Fruit fly (Drosophila melanogaster) whole organism, wandering third instar larva: ENCODE measurements around the gene CG46435.
A peak's percentile ranks its signal among the peaks of the same experiment; 100 is the strongest.

ENCODE experiments used
- Abd-B ChIP-seq: fragments of >200 bp; optimal IDR thresholded peaks from 2 replicates; lab custom pipeline; 2017; ENCODE audit warnings: missing biosample characterization, missing genetic modification characterization
- CG32264 ChIP-seq: fragments of 200-800 bp; sonication (Bioruptor generic); optimal IDR thresholded peaks from 2 replicates; lab custom pipeline; 2016; ENCODE audit warnings: missing biosample characterization, missing genetic modification characterization
- CG9705 ChIP-seq: fragments of 200-800 bp; sonication (Bioruptor generic); optimal IDR thresholded peaks from 2 replicates; lab custom pipeline; 2018; ENCODE audit warnings: missing biosample characterization, mild to moderate bottlenecking, missing genetic modification characterization
- CrebA ChIP-seq: fragments of 200-800 bp; sonication (Bioruptor generic); optimal IDR thresholded peaks from 2 replicates; lab custom pipeline; 2016; ENCODE audit warnings: missing biosample characterization, mild to moderate bottlenecking, missing genetic modification characterization, borderline replicate concordance
- Dfd ChIP-seq: fragments of >200 bp; optimal IDR thresholded peaks from 2 replicates; lab custom pipeline; 2017; ENCODE audit warnings: missing biosample characterization, missing genetic modification characterization
- Dif ChIP-seq: fragments of 200-275, 200-300 bp; sonication (Bioruptor generic); optimal IDR thresholded peaks from 2 replicates; lab custom pipeline; 2018; ENCODE audit warnings: missing biosample characterization, missing genetic modification characterization; ENCODE audit not compliant: partially characterized antibody
- GATAd ChIP-seq: sonication (Bioruptor generic); optimal IDR thresholded peaks from 2 replicates; lab custom pipeline; 2016; ENCODE audit warnings: missing biosample characterization, missing genetic modification characterization
- HLH106 ChIP-seq: fragments of 200-800 bp; optimal IDR thresholded peaks from 3 replicates; lab custom pipeline; 2019; ENCODE audit warnings: missing biosample characterization, mild to moderate bottlenecking, missing genetic modification characterization, moderate library complexity
- Hnf4 ChIP-seq: fragments of 200-800 bp; sonication (Bioruptor generic); optimal IDR thresholded peaks from 2 replicates; lab custom pipeline; 2016; ENCODE audit warnings: missing biosample characterization, mild to moderate bottlenecking, missing genetic modification characterization
- Hr78 ChIP-seq: fragments of >200 bp; optimal IDR thresholded peaks from 2 replicates; lab custom pipeline; 2017; ENCODE audit warnings: missing biosample characterization, missing genetic modification characterization
- Hr83 ChIP-seq: fragments of 200-300 bp; sonication (Bioruptor generic); optimal IDR thresholded peaks from 2 replicates; lab custom pipeline; 2016; ENCODE audit warnings: missing biosample characterization, mild to moderate bottlenecking, missing genetic modification characterization, moderate library complexity; ENCODE audit not compliant: poor library complexity, severe bottlenecking
- Jra ChIP-seq: sonication (Bioruptor generic); optimal IDR thresholded peaks from 2 replicates; lab custom pipeline; 2016; ENCODE audit warnings: missing biosample characterization, missing genetic modification characterization
- Mio ChIP-seq: sonication (Bioruptor generic); optimal IDR thresholded peaks from 2 replicates; lab custom pipeline; 2016; ENCODE audit warnings: missing biosample characterization, missing genetic modification characterization
- Myc ChIP-seq: fragments of >200 bp; optimal IDR thresholded peaks from 2 replicates; lab custom pipeline; 2017
- N ChIP-seq: fragments of >200 bp; optimal IDR thresholded peaks from 2 replicates; lab custom pipeline; 2018; ENCODE audit warnings: missing biosample characterization, missing external identifiers, missing genetic modification characterization
- OdsH ChIP-seq: fragments of 200-800 bp; sonication (Bioruptor generic); optimal IDR thresholded peaks from 2 replicates; lab custom pipeline; 2016; ENCODE audit warnings: missing biosample characterization, mild to moderate bottlenecking, missing genetic modification characterization
- Rel ChIP-seq, 2 experiments: fragments of 200-800 bp; sonication (Bioruptor generic) in 1 of 2; optimal IDR thresholded peaks; 2 replicates in 1 of 2; 3 replicates in 1 of 2; lab custom pipeline; 2016 to 2019; ENCODE audit warnings: mild to moderate bottlenecking in 2 of 2, missing biosample characterization in 2 of 2, missing genetic modification characterization in 2 of 2, moderate library complexity in 1 of 2
- Sp1 ChIP-seq: fragments of 200-800 bp; sonication (Bioruptor generic); optimal IDR thresholded peaks from 3 replicates; lab custom pipeline; 2019; ENCODE audit warnings: missing biosample characterization, mild to moderate bottlenecking, missing genetic modification characterization, moderate library complexity
- Vsx2 ChIP-seq: fragments of 200-300, 225-300 bp; sonication (Bioruptor generic); optimal IDR thresholded peaks from 2 replicates; lab custom pipeline; 2018; ENCODE audit warnings: missing biosample characterization, missing genetic modification characterization; ENCODE audit not compliant: partially characterized antibody
- br ChIP-seq: fragments of 200-800 bp; sonication (Bioruptor generic); optimal IDR thresholded peaks from 2 replicates; lab custom pipeline; 2016; ENCODE audit warnings: missing biosample characterization, missing genetic modification characterization
- brk ChIP-seq: fragments of 200-800 bp; sonication (Bioruptor generic); optimal IDR thresholded peaks from 2 replicates; lab custom pipeline; 2016; ENCODE audit warnings: missing biosample characterization, mild to moderate bottlenecking, missing genetic modification characterization
- dl ChIP-seq, 2 experiments: fragments of 175-275, 200-275 bp in 1 of 2; fragments of 200-275 bp in 1 of 2; sonication (Bioruptor generic); optimal IDR thresholded peaks; lab custom pipeline; 2018; ENCODE audit warnings: mild to moderate bottlenecking in 2 of 2, missing biosample characterization in 2 of 2, missing genetic modification characterization in 2 of 2, moderate library complexity in 2 of 2; ENCODE audit not compliant: partially characterized antibody in 2 of 2, insufficient read depth in 1 of 2
- dmrt93B ChIP-seq: fragments of 200-800 bp; sonication (Bioruptor generic); optimal IDR thresholded peaks from 2 replicates; lab custom pipeline; 2018; ENCODE audit warnings: missing biosample characterization, mild to moderate bottlenecking, missing genetic modification characterization
- dsf ChIP-seq: sonication (Bioruptor generic); optimal IDR thresholded peaks from 2 replicates; lab custom pipeline; 2016; ENCODE audit warnings: missing biosample characterization, missing genetic modification characterization, borderline replicate concordance
- ey ChIP-seq: fragments of 200-800 bp; sonication (Bioruptor generic); optimal IDR thresholded peaks from 2 replicates; lab custom pipeline; 2016; ENCODE audit warnings: missing biosample characterization, missing genetic modification characterization
- foxo ChIP-seq, 2 experiments: fragments of 200-800 bp; sonication (Bioruptor generic); optimal IDR thresholded peaks; 2 replicates in 1 of 2; 3 replicates in 1 of 2; lab custom pipeline; 2016 to 2017; ENCODE audit warnings: missing biosample characterization in 2 of 2, missing genetic modification characterization in 2 of 2
- fru ChIP-seq: fragments of 200-800 bp; sonication (Bioruptor generic); optimal IDR thresholded peaks from 3 replicates; lab custom pipeline; 2016; ENCODE audit warnings: missing biosample characterization, mild to moderate bottlenecking, missing genetic modification characterization
- h ChIP-seq: fragments of 200-800 bp; sonication (Bioruptor generic); optimal IDR thresholded peaks from 3 replicates; lab custom pipeline; 2016; ENCODE audit warnings: missing biosample characterization, mild to moderate bottlenecking, missing genetic modification characterization
- jim ChIP-seq: fragments of 175-275, 200-325 bp; sonication (Bioruptor generic); optimal IDR thresholded peaks from 2 replicates; lab custom pipeline; 2016; ENCODE audit warnings: missing biosample characterization, mild to moderate bottlenecking, missing genetic modification characterization
- lola ChIP-seq: fragments of >200 bp; optimal IDR thresholded peaks from 2 replicates; lab custom pipeline; 2017; ENCODE audit warnings: missing biosample characterization, missing genetic modification characterization
- pan ChIP-seq: fragments of >200 bp; optimal IDR thresholded peaks from 2 replicates; lab custom pipeline; 2017
- psq ChIP-seq: fragments of 200-800 bp; sonication (Bioruptor generic); optimal IDR thresholded peaks from 3 replicates; lab custom pipeline; 2017; ENCODE audit warnings: missing biosample characterization, mild to moderate bottlenecking, missing genetic modification characterization, moderate library complexity
- rgr ChIP-seq: fragments of 200-800 bp; sonication (Bioruptor generic); optimal IDR thresholded peaks from 3 replicates; lab custom pipeline; 2016; ENCODE audit warnings: missing biosample characterization, mild to moderate bottlenecking, missing genetic modification characterization
- sage ChIP-seq: fragments of 200-800 bp; sonication (Bioruptor generic); optimal IDR thresholded peaks from 2 replicates; lab custom pipeline; 2016; ENCODE audit warnings: missing biosample characterization, mild to moderate bottlenecking, missing genetic modification characterization
- sv ChIP-seq: fragments of 200-800 bp; sonication (Bioruptor generic); optimal IDR thresholded peaks from 3 replicates; lab custom pipeline; 2016; ENCODE audit warnings: missing biosample characterization, missing genetic modification characterization
- tai ChIP-seq: sonication (Bioruptor generic); optimal IDR thresholded peaks from 2 replicates; lab custom pipeline; 2016; ENCODE audit warnings: missing biosample characterization, missing genetic modification characterization
- usp ChIP-seq: fragments of >200 bp; optimal IDR thresholded peaks from 2 replicates; lab custom pipeline; 2017; ENCODE audit warnings: missing biosample characterization, missing genetic modification characterization
- woc ChIP-seq: sonication (Bioruptor generic); optimal IDR thresholded peaks from 2 replicates; lab custom pipeline; 2016; ENCODE audit warnings: missing biosample characterization, mild to moderate bottlenecking, missing genetic modification characterization

The CG46435 gene

DNA sequence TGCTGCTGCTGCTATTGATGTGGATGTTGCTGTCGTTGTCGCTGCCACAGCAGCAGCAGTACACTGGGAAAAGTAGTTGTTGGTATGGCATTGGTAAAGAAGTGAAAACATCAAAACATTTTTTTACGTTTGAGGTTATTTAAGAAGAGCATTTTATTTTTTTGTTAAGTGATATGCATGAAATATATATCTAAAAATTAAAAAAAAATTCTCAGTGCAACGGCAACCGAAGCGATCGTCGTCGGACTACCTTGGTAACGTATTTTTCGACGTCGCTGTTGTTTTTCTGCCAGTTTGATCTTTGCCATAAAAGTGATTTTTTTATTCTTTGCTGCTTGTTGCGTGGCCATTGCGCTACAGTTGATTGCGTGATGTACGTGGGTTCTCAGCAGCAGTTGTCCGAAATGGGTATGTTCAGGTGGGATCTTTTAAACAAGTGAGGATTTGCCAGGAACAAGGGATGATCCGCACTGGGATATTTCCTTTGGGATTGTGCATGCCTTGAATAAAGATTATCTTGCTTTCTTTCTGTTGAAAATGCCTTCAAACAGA is 15.9 kb downstream of the CG46435 start:
- TF ChIP-seq Hr78 (GFP tag; lab: Kevin White, UChicago) = no peak
- peak; percentile 96 for TF ChIP-seq woc (GFP tag; lab: Kevin White, UChicago)
- TF ChIP-seq sage = peak; percentile 97
- TF ChIP-seq lola (GFP tag; lab: Kevin White, UChicago) = no peak
- TF ChIP-seq h = peak; percentile 99
- TF ChIP-seq dsf (GFP tag; lab: Kevin White, UChicago) = peak; percentile 93
- TF ChIP-seq tai (GFP tag; lab: Kevin White, UChicago) = peak; percentile 92
- peak; percentile 94 for TF ChIP-seq CG32264 (GFP tag; lab: Kevin White, UChicago)
- peak; percentile 55 for TF ChIP-seq jim (GFP tag; lab: Kevin White, UChicago)
- TF ChIP-seq Dfd (GFP tag; lab: Kevin White, UChicago) = peak; percentile 91
- TF ChIP-seq CG9705 (GFP tag; lab: Kevin White, UChicago) = peak; percentile 99
- TF ChIP-seq Jra (GFP tag; lab: Kevin White, UChicago) = peak; percentile 94
- peak; percentile 77 to 99 for TF ChIP-seq foxo (GFP tag; optimal IDR thresholded peaks at IDR 0.05; lab: Kevin White, UChicago)
- TF ChIP-seq Myc = no peak
- peak; percentile 83 for TF ChIP-seq CrebA (GFP tag; lab: Kevin White, UChicago)
- TF ChIP-seq Hnf4 = peak; percentile 98
- peak; percentile 97 for TF ChIP-seq brk
- peak; percentile 98 for TF ChIP-seq ey (GFP tag; lab: Kevin White, UChicago)
- TF ChIP-seq Vsx2 = peak; percentile 32
- TF ChIP-seq psq (GFP tag; lab: Kevin White, UChicago) = peak; percentile 96
- TF ChIP-seq usp (GFP tag; lab: Kevin White, UChicago) = no peak
- TF ChIP-seq br (GFP tag; lab: Kevin White, UChicago) = peak; percentile 98
- no peak for TF ChIP-seq Abd-B (GFP tag; lab: Kevin White, UChicago)
- peak; percentile 99 for TF ChIP-seq rgr
- peak; percentile 63 for TF ChIP-seq Mio
- no peak for TF ChIP-seq dl (GFP tag; optimal IDR thresholded peaks at IDR 0.05; lab: Kevin White, UChicago; ENCODE audit: insufficient read depth in 1 of 2, partially characterized antibody in 2 of 2)
- TF ChIP-seq HLH106 (tag; lab: Kevin White, UChicago) = peak; percentile 99
- peak; percentile 99 for TF ChIP-seq OdsH (GFP tag; lab: Kevin White, UChicago)
- TF ChIP-seq Rel (GFP tag; optimal IDR thresholded peaks at IDR 0.05; lab: Kevin White, UChicago) = peak; percentile 97
- TF ChIP-seq Rel (tag; optimal IDR thresholded peaks at IDR 0.05; lab: Kevin White, UChicago) = peak; percentile 95
- peak; percentile 97 for TF ChIP-seq dmrt93B (GFP tag; lab: Kevin White, UChicago)
- TF ChIP-seq Dif = no peak
- peak; percentile 93 for TF ChIP-seq sv
- peak; percentile 99 for TF ChIP-seq Sp1
- TF ChIP-seq N (GFP tag; lab: Kevin White, UChicago) = no peak
- no peak for TF ChIP-seq GATAd (GFP tag; lab: Kevin White, UChicago)
- peak; percentile 99 for TF ChIP-seq fru (GFP tag; lab: Kevin White, UChicago)
- TF ChIP-seq pan (lab: Kevin White, UChicago) = no peak
- no peak for TF ChIP-seq Hr83 (GFP tag; lab: Kevin White, UChicago)

DNA sequence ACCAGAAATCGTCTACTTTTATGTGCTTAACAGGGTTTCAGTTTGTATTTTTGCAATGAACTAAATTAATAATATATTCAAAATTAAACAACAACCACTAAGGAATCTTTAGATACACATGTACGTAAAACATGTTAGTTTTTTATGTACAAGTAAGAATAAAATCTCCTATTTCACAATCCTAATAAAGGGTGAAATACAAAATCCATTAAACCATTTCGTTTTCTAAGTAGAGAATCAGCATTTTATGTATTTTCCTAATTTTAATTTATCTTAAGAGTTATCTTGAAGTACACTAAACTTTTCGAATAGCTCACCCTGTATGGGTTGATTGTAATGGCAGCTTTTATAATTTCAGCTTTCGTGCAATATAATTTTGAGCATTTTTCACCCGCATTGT is 16.8 kb downstream of the CG46435 start:
- no peak for TF ChIP-seq jim (GFP tag; lab: Kevin White, UChicago)
- peak; percentile 29 for TF ChIP-seq Hnf4
- peak; percentile 11 for TF ChIP-seq Jra (GFP tag; lab: Kevin White, UChicago)
- TF ChIP-seq dl (GFP tag; optimal IDR thresholded peaks at IDR 0.05; lab: Kevin White, UChicago; ENCODE audit: insufficient read depth in 1 of 2, partially characterized antibody in 2 of 2) = no peak
- TF ChIP-seq br (GFP tag; lab: Kevin White, UChicago) = peak; percentile 66
- peak; percentile 17 for TF ChIP-seq dmrt93B (GFP tag; lab: Kevin White, UChicago)
- no peak for TF ChIP-seq GATAd (GFP tag; lab: Kevin White, UChicago)
- TF ChIP-seq sv = no peak
- peak; percentile 91 for TF ChIP-seq Sp1
- TF ChIP-seq Hr83 (GFP tag; lab: Kevin White, UChicago) = no peak
- peak; percentile 88 for TF ChIP-seq rgr
- TF ChIP-seq usp (GFP tag; lab: Kevin White, UChicago) = no peak
- TF ChIP-seq psq (GFP tag; lab: Kevin White, UChicago) = peak; percentile 60
- no peak for TF ChIP-seq Vsx2
- no peak for TF ChIP-seq Mio
- no peak for TF ChIP-seq CrebA (GFP tag; lab: Kevin White, UChicago)
- TF ChIP-seq Dfd (GFP tag; lab: Kevin White, UChicago) = no peak
- no peak for TF ChIP-seq Hr78 (GFP tag; lab: Kevin White, UChicago)
- TF ChIP-seq Abd-B (GFP tag; lab: Kevin White, UChicago) = no peak
- TF ChIP-seq woc (GFP tag; lab: Kevin White, UChicago) = peak; percentile 58
- TF ChIP-seq HLH106 (tag; lab: Kevin White, UChicago) = peak; percentile 88
- TF ChIP-seq ey (GFP tag; lab: Kevin White, UChicago) = peak; percentile 86
- TF ChIP-seq Dif = no peak
- peak; percentile 44 for TF ChIP-seq sage
- TF ChIP-seq CG32264 (GFP tag; lab: Kevin White, UChicago) = no peak
- no peak for TF ChIP-seq Myc
- TF ChIP-seq tai (GFP tag; lab: Kevin White, UChicago) = peak; percentile 15
- no peak for TF ChIP-seq pan (lab: Kevin White, UChicago)
- peak in 1 of 2 experiments; percentile 91 for TF ChIP-seq foxo (GFP tag; optimal IDR thresholded peaks at IDR 0.05; lab: Kevin White, UChicago)
- TF ChIP-seq N (GFP tag; lab: Kevin White, UChicago) = no peak
- TF ChIP-seq brk = peak; percentile 43
- peak; percentile 26 for TF ChIP-seq CG9705 (GFP tag; lab: Kevin White, UChicago)
- peak; percentile 86 for TF ChIP-seq OdsH (GFP tag; lab: Kevin White, UChicago)
- TF ChIP-seq Rel (GFP tag; optimal IDR thresholded peaks at IDR 0.05; lab: Kevin White, UChicago) = peak; percentile 13
- TF ChIP-seq Rel (tag; optimal IDR thresholded peaks at IDR 0.05; lab: Kevin White, UChicago) = peak; percentile 2
- no peak for TF ChIP-seq lola (GFP tag; lab: Kevin White, UChicago)
- no peak for TF ChIP-seq dsf (GFP tag; lab: Kevin White, UChicago)
- TF ChIP-seq fru (GFP tag; lab: Kevin White, UChicago) = peak; percentile 88
- TF ChIP-seq h = peak; percentile 79
- TF ChIP-seq, all 38 proteins: peak for 19
